Worm (Caenorhabditis elegans): ENCODE results near the gene npr-40.

ce11 chrX:14894380-14894779, 24.3 kb upstream of the npr-40 start:
- TF ChIP-seq egl-27 (tag; optimal IDR thresholded peaks at IDR 0.05) (no peak), unc-62 (GFP tag; optimal IDR thresholded peaks at IDR 0.05) (no peak), Y116A8C.19 (tag; optimal IDR thresholded peaks at IDR 0.05; ENCODE audit: borderline replicate concordance) (no peak)

Data from whole organism, L1 larva.